Worm (Caenorhabditis elegans) whole organism, midembryonic: ENCODE results near the gene F20G2.5.

Experiments used
- cog-1 ChIP-seq: sonication (generic microtip); optimal IDR thresholded peaks from 2 replicates; lab custom pipeline; 2016; ENCODE audit warnings: missing genetic modification characterization, missing compliant biosample characterization
- flt-1 ChIP-seq: fragments of 200-800 bp; sonication (Bioruptor generic); IDR thresholded peaks from 2 replicates; pipeline ENCODE4 v1.3.6; 2022; ENCODE audit warnings: missing genetic modification characterization, missing compliant biosample characterization
- klf-2 ChIP-seq: fragments of 200-800 bp; sonication (Bioruptor generic); conservative IDR thresholded peaks from 2 replicates; pipeline ENCODE4 v1.3.6; 2022; ENCODE audit warnings: missing genetic modification reagents, missing genetic modification characterization, missing compliant biosample characterization
- med-1 ChIP-seq: sonication (generic microtip); optimal IDR thresholded peaks from 2 replicates; lab custom pipeline; 2017; ENCODE audit warnings: missing genetic modification characterization, mild to moderate bottlenecking, missing compliant biosample characterization, antibody characterized with exemption, missing genetic modification reagents; ENCODE audit not compliant: insufficient read depth
- ztf-29 ChIP-seq: fragments of 200-800 bp; sonication (Bioruptor generic); IDR thresholded peaks from 2 replicates; pipeline ENCODE4 v1.3.6; 2022; ENCODE audit warnings: missing genetic modification reagents, missing genetic modification characterization, missing compliant biosample characterization

DNA sequence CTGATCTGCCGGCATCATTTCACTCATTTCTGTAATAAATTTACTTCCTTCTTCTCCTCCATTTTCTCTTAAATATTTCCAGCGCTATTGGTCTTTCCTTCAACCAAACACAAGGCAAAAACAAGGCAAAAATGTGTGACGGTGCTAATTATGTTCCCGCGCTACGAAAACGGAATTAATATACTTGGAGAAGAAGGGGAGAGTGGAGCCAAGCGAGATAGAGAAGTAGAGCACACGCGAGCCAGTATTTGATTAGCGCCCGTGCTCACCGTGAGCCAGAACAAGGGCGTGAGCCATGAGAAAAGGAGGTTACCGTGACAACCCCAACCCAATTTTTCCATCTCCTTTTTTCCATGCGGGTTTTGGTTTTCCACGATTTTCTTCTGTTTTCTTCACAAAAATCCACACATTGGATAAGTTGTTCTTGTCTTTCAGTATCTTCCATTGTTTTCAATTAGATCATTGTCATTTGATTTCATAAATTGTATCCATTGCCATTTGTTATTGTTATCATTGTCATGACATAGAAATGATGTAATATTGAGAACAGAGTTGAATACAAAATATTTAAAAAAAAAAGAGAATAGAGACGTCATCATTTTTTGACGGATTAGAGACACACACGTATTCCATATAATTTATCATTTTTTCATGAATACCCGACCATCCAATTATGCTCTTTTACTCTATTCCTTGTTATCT lies 8.7 kb upstream of the F20G2.5 start, which contains the start of gene F20G2.6:
- TF ChIP-seq flt-1 (no peak), med-1 (GFP tag; lab: Kevin White, UChicago) (no peak), ztf-29 (GFP tag; lab: Robert Waterston, UW) (no peak), klf-2 (GFP tag; lab: Robert Waterston, UW) (no peak), cog-1 (tag; lab: Kevin White, UChicago) (no peak)
